Worm (Caenorhabditis elegans) whole organism, L3 larva: ENCODE measurements around the gene F16G10.2.

Source experiments
- R02D3.7 ChIP-seq: fragments of 150-350 bp; optimal IDR thresholded peaks from 2 replicates; lab custom pipeline; 2014; ENCODE audit warnings: missing biosample characterization, missing genetic modification characterization
- ZK546.5 ChIP-seq: sonication (generic microtip); optimal IDR thresholded peaks from 2 replicates; lab custom pipeline; 2017; ENCODE audit warnings: missing biosample characterization, missing genetic modification characterization
- aly-2 ChIP-seq: fragments of 150-350 bp; optimal IDR thresholded peaks from 2 replicates; lab custom pipeline; 2014; ENCODE audit warnings: missing biosample characterization, missing genetic modification characterization
- ama-1 ChIP-seq: fragments of 150-350 bp; optimal IDR thresholded peaks from 2 replicates; lab custom pipeline; 2018
- ceh-16 ChIP-seq: sonication (generic microtip); optimal IDR thresholded peaks from 2 replicates; lab custom pipeline; 2017; ENCODE audit warnings: missing biosample characterization, missing genetic modification characterization
- ceh-28 ChIP-seq: fragments of 150-350 bp; optimal IDR thresholded peaks from 2 replicates; lab custom pipeline; 2014; ENCODE audit warnings: missing biosample characterization, missing genetic modification reagents, missing genetic modification characterization
- ceh-82 ChIP-seq: fragments of 150-350 bp; optimal IDR thresholded peaks from 2 replicates; lab custom pipeline; 2014; ENCODE audit warnings: missing biosample characterization, missing genetic modification characterization
- ceh-9 ChIP-seq: sonication (generic microtip); optimal IDR thresholded peaks from 2 replicates; lab custom pipeline; 2018; ENCODE audit warnings: missing biosample characterization, missing genetic modification characterization
- daf-12 ChIP-seq: fragments of 150-350 bp; optimal IDR thresholded peaks from 2 replicates; lab custom pipeline; 2014; ENCODE audit warnings: missing biosample characterization, missing genetic modification reagents, missing genetic modification characterization
- egl-27 ChIP-seq: sonication (generic microtip); optimal IDR thresholded peaks from 4 replicates; lab custom pipeline; 2017; ENCODE audit warnings: missing biosample characterization, missing genetic modification reagents, missing genetic modification characterization
- elt-1 ChIP-seq: fragments of 150-350 bp; optimal IDR thresholded peaks from 2 replicates; lab custom pipeline; 2014; ENCODE audit warnings: missing biosample characterization, missing genetic modification characterization
- elt-2 ChIP-seq: sonication (generic microtip); optimal IDR thresholded peaks from 2 replicates; lab custom pipeline; 2016; ENCODE audit warnings: missing genetic modification reagents, mild to moderate bottlenecking, missing genetic modification characterization, missing compliant biosample characterization
- elt-3 ChIP-seq, 3 experiments: fragments of 150-350 bp in 1 of 3; sonication (generic microtip) in 2 of 3; optimal IDR thresholded peaks; 2 replicates in 2 of 3; 4 replicates in 1 of 3; lab custom pipeline; 2014 to 2017; ENCODE audit warnings: missing biosample characterization in 3 of 3, missing genetic modification characterization in 3 of 3
- eor-1 ChIP-seq, 2 experiments: fragments of 150-350 bp; optimal IDR thresholded peaks; 2 replicates each; lab custom pipeline; 2014 to 2018; ENCODE audit warnings: missing biosample characterization in 2 of 2, missing genetic modification characterization in 2 of 2
- fkh-10 ChIP-seq: sonication (generic microtip); optimal IDR thresholded peaks from 2 replicates; lab custom pipeline; 2017; ENCODE audit warnings: missing biosample characterization, missing genetic modification reagents, missing genetic modification characterization
- fkh-2 ChIP-seq: fragments of 150-350 bp; optimal IDR thresholded peaks from 2 replicates; lab custom pipeline; 2014; ENCODE audit warnings: missing biosample characterization, missing genetic modification reagents, missing genetic modification characterization
- fos-1 ChIP-seq: fragments of 150-350 bp; optimal IDR thresholded peaks from 2 replicates; lab custom pipeline; 2014; ENCODE audit warnings: missing biosample characterization, missing genetic modification characterization
- jun-1 ChIP-seq: fragments of 150-350 bp; optimal IDR thresholded peaks from 2 replicates; lab custom pipeline; 2014; ENCODE audit warnings: missing biosample characterization, missing genetic modification reagents, missing genetic modification characterization
- lin-15B ChIP-seq: fragments of 150-350 bp; optimal IDR thresholded peaks from 2 replicates; lab custom pipeline; 2014; ENCODE audit warnings: missing biosample characterization, missing genetic modification characterization
- lin-39 ChIP-seq: fragments of 150-350 bp; optimal IDR thresholded peaks from 2 replicates; lab custom pipeline; 2018; ENCODE audit warnings: missing biosample characterization, missing genetic modification reagents, missing genetic modification characterization
- lsy-12 ChIP-seq: sonication (generic microtip); optimal IDR thresholded peaks from 2 replicates; lab custom pipeline; 2016; ENCODE audit warnings: mild to moderate bottlenecking, missing genetic modification characterization, missing compliant biosample characterization
- mdl-1 ChIP-seq: fragments of 150-350 bp; optimal IDR thresholded peaks from 2 replicates; lab custom pipeline; 2014; ENCODE audit warnings: missing biosample characterization, missing genetic modification characterization
- nfya-1 ChIP-seq: sonication (generic microtip); optimal IDR thresholded peaks from 2 replicates; lab custom pipeline; 2017; ENCODE audit warnings: missing genetic modification characterization, mild to moderate bottlenecking, missing compliant biosample characterization, antibody characterized with exemption, moderate library complexity; ENCODE audit not compliant: insufficient read depth
- nhr-11 ChIP-seq: fragments of 150-350 bp; optimal IDR thresholded peaks from 2 replicates; lab custom pipeline; 2014; ENCODE audit warnings: missing biosample characterization, missing genetic modification characterization
- nhr-12 ChIP-seq: fragments of 150-350 bp; optimal IDR thresholded peaks from 2 replicates; lab custom pipeline; 2014; ENCODE audit warnings: missing biosample characterization, missing genetic modification characterization
- nhr-23 ChIP-seq: fragments of 150-350 bp; optimal IDR thresholded peaks from 2 replicates; lab custom pipeline; 2014; ENCODE audit warnings: missing biosample characterization, missing genetic modification reagents, missing genetic modification characterization
- nhr-237 ChIP-seq: fragments of 150-350 bp; optimal IDR thresholded peaks from 2 replicates; lab custom pipeline; 2014; ENCODE audit warnings: missing biosample characterization, missing genetic modification characterization
- nhr-28 ChIP-seq: fragments of 150-350 bp; optimal IDR thresholded peaks from 2 replicates; lab custom pipeline; 2014; ENCODE audit warnings: missing biosample characterization, missing genetic modification characterization
- nhr-67 ChIP-seq: fragments of 150-350 bp; optimal IDR thresholded peaks from 2 replicates; lab custom pipeline; 2014; ENCODE audit warnings: missing biosample characterization, missing genetic modification characterization
- nhr-76 ChIP-seq: fragments of 150-350 bp; sonication (generic microtip); optimal IDR thresholded peaks from 5 replicates; lab custom pipeline; 2014; ENCODE audit warnings: missing biosample characterization, missing genetic modification characterization
- nhr-77 ChIP-seq: fragments of 150-350 bp; optimal IDR thresholded peaks from 2 replicates; lab custom pipeline; 2014; ENCODE audit warnings: missing biosample characterization, missing genetic modification characterization
- pha-4 ChIP-seq: fragments of 150-350 bp; optimal IDR thresholded peaks from 2 replicates; lab custom pipeline; 2014; ENCODE audit warnings: missing biosample characterization, missing genetic modification reagents, missing genetic modification characterization
- pqm-1 ChIP-seq: fragments of 150-350 bp; optimal IDR thresholded peaks from 2 replicates; lab custom pipeline; 2017; ENCODE audit warnings: missing biosample characterization, missing genetic modification characterization, inconsistent platforms
- skn-1 ChIP-seq: fragments of 150-350 bp; optimal IDR thresholded peaks from 2 replicates; lab custom pipeline; 2014; ENCODE audit warnings: missing biosample characterization, missing genetic modification characterization
- snpc-4 ChIP-seq: fragments of 150-350 bp; optimal IDR thresholded peaks from 2 replicates; lab custom pipeline; 2014; ENCODE audit warnings: missing biosample characterization, missing genetic modification characterization
- tbx-2 ChIP-seq: sonication (generic microtip); optimal IDR thresholded peaks from 2 replicates; lab custom pipeline; 2016; ENCODE audit warnings: mild to moderate bottlenecking, missing genetic modification characterization, missing compliant biosample characterization
- unc-39 ChIP-seq: sonication (generic microtip); optimal IDR thresholded peaks from 4 replicates; lab custom pipeline; 2017; ENCODE audit warnings: missing biosample characterization, missing genetic modification characterization
- unc-62 ChIP-seq: fragments of 150-350 bp; sonication (generic microtip); optimal IDR thresholded peaks from 4 replicates; lab custom pipeline; 2014; ENCODE audit warnings: missing biosample characterization, missing genetic modification reagents, missing genetic modification characterization
- zag-1 ChIP-seq: fragments of 150-350 bp; optimal IDR thresholded peaks from 2 replicates; lab custom pipeline; 2014; ENCODE audit warnings: missing biosample characterization, missing genetic modification characterization
- ztf-11 ChIP-seq: fragments of 150-350 bp; optimal IDR thresholded peaks from 2 replicates; lab custom pipeline; 2014; ENCODE audit warnings: missing biosample characterization, missing genetic modification characterization

The F16G10.2 gene

ce11 chrII:2346672-2347071 is 28.4 kb upstream of the F16G10.2 start, which contains the start of gene F43C11.4:
TSS of gene F43C11.4 (plus strand) at chrII:2346972.
- no peak for TF ChIP-seq ama-1 (lab: Kevin White, UChicago)

- TF ChIP-seq ceh-28 (tag; lab: Kevin White, UChicago): no peak
These were observed 22.5 kb upstream of the F16G10.2 start, which contains the start of gene F43C11.10 for ce11 chrII:2352546-2352945. TSS of gene F43C11.10 (minus strand) at chrII:2352646.

- TF ChIP-seq lsy-12 (tag; lab: Kevin White, UChicago) (no peak), nhr-23 (tag; lab: Kevin White, UChicago) (no peak)
These were observed 22.1 kb upstream of the F16G10.2 start, which contains the start of gene F43C11.3 for ce11 chrII:2353012-2353411. TSS of gene F43C11.3 (plus strand) at chrII:2353312.

ce11 chrII:2354476-2354875 is 20.6 kb upstream of the F16G10.2 start, which contains the start of gene F43C11.2:
TSS of gene F43C11.2 (plus strand) at chrII:2354776.
- TF ChIP-seq elt-2 (tag; lab: Kevin White, UChicago) (no peak), fkh-2 (tag; lab: Kevin White, UChicago) (no peak), lin-39 (no peak), lin-15B (tag; lab: Kevin White, UChicago) (no peak), nhr-12 (tag; lab: Kevin White, UChicago) (no peak), egl-27 (no peak), pha-4 (tag; lab: Kevin White, UChicago) (no peak), eor-1 (tag; optimal IDR thresholded peaks at IDR 0.05; lab: Kevin White, UChicago) (no peak), ZK546.5 (no peak), mdl-1 (tag; lab: Kevin White, UChicago) (no peak), ceh-16 (tag; lab: Kevin White, UChicago) (no peak)

- TF ChIP-seq nfya-1 (tag; lab: Kevin White, UChicago) (no peak), eor-1 (tag; optimal IDR thresholded peaks at IDR 0.05; lab: Kevin White, UChicago) (no peak), pqm-1 (tag; lab: Kevin White, UChicago) (no peak), nhr-77 (tag; lab: Kevin White, UChicago) (no peak), nhr-11 (tag; lab: Kevin White, UChicago) (no peak), R02D3.7 (tag; lab: Kevin White, UChicago) (no peak), aly-2 (tag; lab: Kevin White, UChicago) (no peak), skn-1 (no peak), fkh-2 (tag; lab: Kevin White, UChicago) (no peak), ceh-82 (tag; lab: Kevin White, UChicago) (no peak), snpc-4 (tag; lab: Kevin White, UChicago) (no peak), ceh-16 (tag; lab: Kevin White, UChicago) (no peak), nhr-76 (tag; lab: Kevin White, UChicago) (no peak), elt-3 (tag; optimal IDR thresholded peaks at IDR 0.05; lab: Kevin White, UChicago) (no peak), ZK546.5 (no peak), daf-12 (tag; lab: Kevin White, UChicago) (no peak)
These were observed 18.3 kb upstream of the F16G10.2 start, which contains the start of gene F43C11.1 for ce11 chrII:2356795-2357194. TSS of gene F43C11.1 (plus strand) at chrII:2357095.

ce11 chrII:2359965-2360364 is 15.1 kb upstream of the F16G10.2 start, which contains the start of gene F43C11.16:
TSS of gene F43C11.16 (minus strand) at chrII:2360065.
- TF ChIP-seq aly-2 (tag; lab: Kevin White, UChicago): no peak
- no peak for TF ChIP-seq zag-1 (tag; lab: Kevin White, UChicago)
- no peak for TF ChIP-seq nhr-77 (tag; lab: Kevin White, UChicago)
- no peak for TF ChIP-seq nfya-1 (tag; lab: Kevin White, UChicago)
- no peak for TF ChIP-seq lsy-12 (tag; lab: Kevin White, UChicago)
- TF ChIP-seq nhr-67 (tag; lab: Kevin White, UChicago): no peak

ce11 chrII:2363673-2364072 is 11.4 kb upstream of the F16G10.2 start, which contains the start of gene F43C11.11:
TSS of gene F43C11.11 (minus strand) at chrII:2363773.
- TF ChIP-seq nhr-67 (tag; lab: Kevin White, UChicago): no peak
- no peak for TF ChIP-seq unc-39 (tag; lab: Kevin White, UChicago)
- TF ChIP-seq pha-4 (tag; lab: Kevin White, UChicago): no peak
- TF ChIP-seq nhr-23 (tag; lab: Kevin White, UChicago): no peak
- no peak for TF ChIP-seq skn-1
- TF ChIP-seq nhr-28 (tag; lab: Kevin White, UChicago): no peak
- no peak for TF ChIP-seq nhr-237 (tag; lab: Kevin White, UChicago)
- no peak for TF ChIP-seq fkh-10 (GFP tag; lab: Kevin White, UChicago)
- no peak for TF ChIP-seq eor-1 (tag; optimal IDR thresholded peaks at IDR 0.05; lab: Kevin White, UChicago)
- no peak for TF ChIP-seq tbx-2 (tag; lab: Kevin White, UChicago)
- no peak for TF ChIP-seq unc-62 (GFP tag; lab: Kevin White, UChicago)
- no peak for TF ChIP-seq jun-1
- TF ChIP-seq ztf-11 (tag; lab: Kevin White, UChicago): no peak
- TF ChIP-seq daf-12 (tag; lab: Kevin White, UChicago): no peak
- TF ChIP-seq ceh-9: no peak
- TF ChIP-seq nhr-77 (tag; lab: Kevin White, UChicago): no peak
- TF ChIP-seq elt-1: no peak
- no peak for TF ChIP-seq fos-1 (tag; lab: Kevin White, UChicago)
- no peak for TF ChIP-seq egl-27
